Fruit fly (Drosophila melanogaster): ENCODE measurements around the gene CG2698.

dm6 chr3R:8001074-8001669 lies at the start of gene CG2698, which contains the start of gene Kmn2:
- TF ChIP-seq CG5204 (GFP tag; optimal IDR thresholded peaks at IDR 0.05) (peak; percentile 92), CG7045 (GFP tag; optimal IDR thresholded peaks at IDR 0.05) (peak; percentile 96)

All from whole organism, adult.